Fruit fly (Drosophila melanogaster) whole organism, embryonic: ENCODE data around the gene CG15263.

Experiments used
- Bdp1 ChIP-seq: fragments of 200-800 bp; sonication (Bioruptor generic); optimal IDR thresholded peaks from 3 replicates; lab custom pipeline; 2016; ENCODE audit warnings: missing biosample characterization, missing genetic modification characterization
- Dek ChIP-seq: fragments of 200-800 bp; sonication (Bioruptor generic); optimal IDR thresholded peaks from 3 replicates; lab custom pipeline; 2019; ENCODE audit warnings: missing biosample characterization, mild to moderate bottlenecking, missing genetic modification characterization, moderate library complexity
- insv ChIP-seq, 2 experiments: fragments of 200-800 bp; sonication (Bioruptor generic); optimal IDR thresholded peaks; 3 replicates each; lab custom pipeline; 2016 to 2018; ENCODE audit warnings: missing biosample characterization in 2 of 2, missing genetic modification characterization in 2 of 2

DNA sequence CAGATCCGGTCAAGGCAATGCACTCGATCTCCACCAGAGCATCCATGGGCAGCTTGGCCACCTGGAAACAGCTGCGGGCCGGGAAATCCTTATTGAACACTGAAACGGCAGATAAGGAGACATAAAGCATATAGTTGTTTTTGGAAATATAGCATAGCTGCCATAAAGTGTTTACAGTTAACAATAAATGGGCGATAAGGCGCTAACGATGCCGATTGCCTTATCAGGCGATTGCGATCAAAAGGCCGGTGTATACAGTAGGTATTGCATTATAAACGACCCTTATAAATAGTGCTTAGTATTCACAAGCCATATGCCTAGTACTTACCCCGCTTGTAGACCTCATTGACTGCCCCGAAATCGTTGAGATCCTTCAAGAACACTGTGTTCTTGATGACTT lies 10.5 kb upstream of the CG15263 start:
- TF ChIP-seq Dek (tag; lab: Kevin White, UChicago) = no peak
- TF ChIP-seq Bdp1 (GFP tag; lab: Kevin White, UChicago) = no peak
- TF ChIP-seq insv (GFP tag; optimal IDR thresholded peaks at IDR 0.05; lab: Kevin White, UChicago) = no peak
